Fruit fly (Drosophila melanogaster) whole organism, embryonic: Measurements from ENCODE around the gene Pp1-13C.

Experiments
- ATbp ChIP-seq: fragments of 200-800 bp; sonication (Bioruptor generic); optimal IDR thresholded peaks from 2 replicates; lab custom pipeline; 2017; ENCODE audit warnings: missing biosample characterization, mild to moderate bottlenecking, missing genetic modification characterization, missing genetic modification reagents
- Antp ChIP-seq: fragments of 200-800 bp; sonication (Bioruptor generic); optimal IDR thresholded peaks from 3 replicates; lab custom pipeline; 2016; ENCODE audit warnings: missing biosample characterization, missing genetic modification characterization
- Bteb2 ChIP-seq: fragments of 200-800 bp; sonication (Bioruptor generic); optimal IDR thresholded peaks from 2 replicates; lab custom pipeline; 2016; ENCODE audit warnings: missing biosample characterization, missing genetic modification characterization
- CG10321 ChIP-seq: fragments of 200-800 bp; sonication (Bioruptor generic); IDR thresholded peaks from 2 replicates; pipeline ENCODE4 v1.3.6; 2022; ENCODE audit warnings: missing biosample characterization, missing genetic modification characterization
- CG10366 ChIP-seq: fragments of 200-800 bp; sonication (Bioruptor generic); IDR thresholded peaks from 2 replicates; pipeline ENCODE4 v1.3.6; 2022; ENCODE audit warnings: missing biosample characterization, missing genetic modification characterization
- CG11398 ChIP-seq: fragments of 200-800 bp; sonication (Bioruptor generic); optimal IDR thresholded peaks from 2 replicates; lab custom pipeline; 2016; ENCODE audit warnings: missing biosample characterization, missing genetic modification characterization
- CG11456 ChIP-seq: fragments of 200-800 bp; sonication (Bioruptor generic); IDR thresholded peaks from 3 replicates; pipeline ENCODE4 v1.3.6; 2022; ENCODE audit warnings: missing biosample characterization, missing genetic modification characterization
- CG11696 ChIP-seq: fragments of 200-800 bp; sonication (Bioruptor generic); IDR thresholded peaks from 2 replicates; pipeline ENCODE4 v1.3.6; 2022; ENCODE audit warnings: missing biosample characterization, missing genetic modification characterization
- CG13894 ChIP-seq: fragments of 200-800 bp; sonication (Bioruptor generic); optimal IDR thresholded peaks from 3 replicates; lab custom pipeline; 2018; ENCODE audit warnings: missing biosample characterization, mild to moderate bottlenecking, missing genetic modification characterization, moderate library complexity
- CG1602 ChIP-seq: fragments of 200-800 bp; sonication (Bioruptor generic); optimal IDR thresholded peaks from 3 replicates; lab custom pipeline; 2016; ENCODE audit warnings: missing biosample characterization, missing genetic modification characterization
- CG18599 ChIP-seq: fragments of 200-800 bp; sonication (Bioruptor generic); optimal IDR thresholded peaks from 3 replicates; lab custom pipeline; 2017; ENCODE audit warnings: missing biosample characterization, missing genetic modification characterization, mild to moderate bottlenecking, moderate library complexity, missing genetic modification reagents
- CG3281 ChIP-seq: fragments of 200-800 bp; sonication (Bioruptor generic); optimal IDR thresholded peaks from 3 replicates; lab custom pipeline; 2017; ENCODE audit warnings: missing biosample characterization, mild to moderate bottlenecking, missing genetic modification characterization
- CG42726 ChIP-seq: fragments of 200-800 bp; sonication (Bioruptor generic); IDR thresholded peaks from 2 replicates; pipeline ENCODE4 v1.3.6; 2022; ENCODE audit warnings: missing biosample characterization, missing genetic modification characterization; ENCODE audit not compliant: partially characterized antibody
- CG4328 ChIP-seq: fragments of 200-800 bp; sonication (Bioruptor generic); optimal IDR thresholded peaks from 3 replicates; lab custom pipeline; 2017; ENCODE audit warnings: missing biosample characterization, missing genetic modification reagents, missing genetic modification characterization
- CG6791 ChIP-seq: fragments of 200-800 bp; sonication (Bioruptor generic); IDR thresholded peaks from 3 replicates; pipeline ENCODE4 v1.3.6; 2022; ENCODE audit warnings: missing biosample characterization, missing genetic modification characterization; ENCODE audit not compliant: partially characterized antibody
- CG6854 ChIP-seq: fragments of 200-800 bp; sonication (Bioruptor generic); optimal IDR thresholded peaks from 3 replicates; lab custom pipeline; 2017; ENCODE audit warnings: missing biosample characterization, mild to moderate bottlenecking, missing genetic modification characterization
- CG7357 ChIP-seq: fragments of 200-800 bp; sonication (Bioruptor generic); IDR thresholded peaks from 3 replicates; pipeline ENCODE4 v1.3.6; 2022; ENCODE audit warnings: missing biosample characterization, missing genetic modification characterization
- CG8089 ChIP-seq: fragments of 200-800 bp; sonication (Bioruptor generic); optimal IDR thresholded peaks from 3 replicates; lab custom pipeline; 2016; ENCODE audit warnings: missing biosample characterization, missing genetic modification characterization
- CG8281 ChIP-seq: fragments of 200-800 bp; sonication (Bioruptor generic); optimal IDR thresholded peaks from 2 replicates; lab custom pipeline; 2018; ENCODE audit warnings: missing biosample characterization, mild to moderate bottlenecking, missing genetic modification characterization, moderate library complexity
- CG8765 ChIP-seq: fragments of 200-800 bp; sonication (Bioruptor generic); IDR thresholded peaks from 2 replicates; pipeline ENCODE4 v1.3.6; 2022; ENCODE audit warnings: missing biosample characterization, missing genetic modification characterization
- D19B ChIP-seq: fragments of 200-800 bp; sonication (Bioruptor generic); optimal IDR thresholded peaks from 2 replicates; lab custom pipeline; 2017; ENCODE audit warnings: missing biosample characterization, mild to moderate bottlenecking, missing genetic modification characterization
- Dref ChIP-seq: fragments of 200-800 bp; sonication (Bioruptor generic); IDR thresholded peaks from 2 replicates; pipeline ENCODE4 v1.3.6; 2022; ENCODE audit warnings: missing biosample characterization, missing genetic modification characterization
- E2f1 ChIP-seq: fragments of 200-800 bp; sonication (Bioruptor generic); IDR thresholded peaks from 2 replicates; pipeline ENCODE4 v1.3.6; 2022; ENCODE audit warnings: missing biosample characterization, missing genetic modification characterization
- Ets97D ChIP-seq: fragments of 200-800 bp; sonication (Bioruptor generic); optimal IDR thresholded peaks from 3 replicates; lab custom pipeline; 2016; ENCODE audit warnings: missing biosample characterization, missing genetic modification characterization
- Fer2 ChIP-seq: fragments of 200-800 bp; sonication (Bioruptor generic); optimal IDR thresholded peaks from 2 replicates; lab custom pipeline; 2018; ENCODE audit warnings: missing biosample characterization, mild to moderate bottlenecking, missing genetic modification characterization, moderate library complexity
- HHEX ChIP-seq: fragments of 200-800 bp; sonication (Bioruptor generic); optimal IDR thresholded peaks from 3 replicates; lab custom pipeline; 2017; ENCODE audit warnings: missing biosample characterization, mild to moderate bottlenecking, missing genetic modification characterization, missing genetic modification reagents
- NK7.1 ChIP-seq: fragments of 200-800 bp; sonication (Bioruptor generic); optimal IDR thresholded peaks from 3 replicates; lab custom pipeline; 2016; ENCODE audit warnings: missing biosample characterization, missing genetic modification characterization
- Neu2 ChIP-seq: fragments of 200-800 bp; sonication (Bioruptor generic); optimal IDR thresholded peaks from 3 replicates; lab custom pipeline; 2016; ENCODE audit warnings: missing biosample characterization, missing genetic modification characterization, borderline replicate concordance
- Nf-YA ChIP-seq: fragments of 200-800 bp; sonication (Bioruptor generic); IDR thresholded peaks from 2 replicates; pipeline ENCODE4 v1.3.6; 2022; ENCODE audit warnings: missing biosample characterization, missing genetic modification characterization
- Oaz ChIP-seq: fragments of 200-800 bp; sonication (Bioruptor generic); IDR thresholded peaks from 2 replicates; pipeline ENCODE4 v1.3.6; 2022; ENCODE audit warnings: missing biosample characterization, missing genetic modification characterization
- Ssrp ChIP-seq: fragments of 200-800 bp; sonication (Bioruptor generic); optimal IDR thresholded peaks from 2 replicates; lab custom pipeline; 2018; ENCODE audit warnings: missing biosample characterization, mild to moderate bottlenecking, missing genetic modification characterization, moderate library complexity
- ab ChIP-seq: fragments of 200-800 bp; sonication (Bioruptor generic); optimal IDR thresholded peaks from 2 replicates; lab custom pipeline; 2016; ENCODE audit warnings: missing biosample characterization, missing genetic modification characterization
- ac ChIP-seq: fragments of 200-800 bp; sonication (Bioruptor generic); optimal IDR thresholded peaks from 3 replicates; lab custom pipeline; 2017; ENCODE audit warnings: missing biosample characterization, mild to moderate bottlenecking, missing genetic modification characterization
- amos ChIP-seq: fragments of 200-800 bp; sonication (Bioruptor generic); IDR thresholded peaks from 2 replicates; pipeline ENCODE4 v1.3.6; 2022; ENCODE audit warnings: missing biosample characterization, missing genetic modification characterization; ENCODE audit not compliant: partially characterized antibody
- ara ChIP-seq: fragments of 200-800 bp; sonication (Bioruptor generic); IDR thresholded peaks from 2 replicates; pipeline ENCODE4 v1.3.6; 2022; ENCODE audit warnings: missing biosample characterization, missing genetic modification characterization
- bcd ChIP-seq: fragments of 200-800 bp; sonication (Bioruptor generic); optimal IDR thresholded peaks from 2 replicates; lab custom pipeline; 2017; ENCODE audit warnings: missing biosample characterization, mild to moderate bottlenecking, missing genetic modification characterization
- chif ChIP-seq, 2 experiments: fragments of 200-800 bp; sonication (Bioruptor generic); optimal IDR thresholded peaks; 3 replicates each; lab custom pipeline; 2016; ENCODE audit warnings: missing biosample characterization in 2 of 2, missing genetic modification characterization in 2 of 2
- chinmo ChIP-seq: fragments of 200-800 bp; sonication (Bioruptor generic); IDR thresholded peaks from 4 replicates; pipeline ENCODE4 v1.3.6; 2022; ENCODE audit warnings: missing biosample characterization, missing genetic modification characterization; ENCODE audit not compliant: partially characterized antibody
- dmrt11E ChIP-seq: fragments of 200-800 bp; sonication (Bioruptor generic); optimal IDR thresholded peaks from 3 replicates; lab custom pipeline; 2018; ENCODE audit warnings: missing biosample characterization, mild to moderate bottlenecking, missing genetic modification characterization, moderate library complexity
- ems ChIP-seq: fragments of 200-800 bp; sonication (Bioruptor generic); optimal IDR thresholded peaks from 3 replicates; lab custom pipeline; 2016; ENCODE audit warnings: missing biosample characterization, missing genetic modification characterization
- en ChIP-seq: fragments of 200-800 bp; sonication (Bioruptor generic); optimal IDR thresholded peaks from 2 replicates; lab custom pipeline; 2016; ENCODE audit warnings: missing biosample characterization, missing genetic modification characterization
- gcm ChIP-seq: fragments of 200-800 bp; sonication (Bioruptor generic); optimal IDR thresholded peaks from 2 replicates; lab custom pipeline; 2019; ENCODE audit warnings: missing biosample characterization, mild to moderate bottlenecking, missing genetic modification characterization, moderate library complexity
- gro ChIP-seq: fragments of 200-800 bp; sonication (Bioruptor generic); optimal IDR thresholded peaks from 2 replicates; lab custom pipeline; 2016; ENCODE audit warnings: missing biosample characterization, missing genetic modification characterization
- lmd ChIP-seq: fragments of 200-800 bp; sonication (Bioruptor generic); IDR thresholded peaks from 2 replicates; pipeline ENCODE4 v1.3.6; 2022; ENCODE audit warnings: missing biosample characterization, missing genetic modification characterization
- run ChIP-seq: fragments of 200-800 bp; sonication (Bioruptor generic); optimal IDR thresholded peaks from 3 replicates; lab custom pipeline; 2018; ENCODE audit warnings: missing biosample characterization, mild to moderate bottlenecking, missing genetic modification characterization
- slp2 ChIP-seq: fragments of 200-800 bp; sonication (Bioruptor generic); optimal IDR thresholded peaks from 2 replicates; lab custom pipeline; 2016; ENCODE audit warnings: missing biosample characterization, missing genetic modification characterization
- sna ChIP-seq: fragments of 200-800 bp; sonication (Bioruptor generic); IDR thresholded peaks from 2 replicates; pipeline ENCODE4 v1.3.6; 2022; ENCODE audit warnings: missing biosample characterization, missing genetic modification characterization; ENCODE audit not compliant: partially characterized antibody
- sr ChIP-seq: fragments of 200-800 bp; sonication (Bioruptor generic); IDR thresholded peaks from 3 replicates; pipeline ENCODE4 v1.3.6; 2022; ENCODE audit warnings: missing biosample characterization, missing genetic modification characterization
- stwl ChIP-seq: fragments of 200-800 bp; sonication (Bioruptor generic); optimal IDR thresholded peaks from 3 replicates; lab custom pipeline; 2018; ENCODE audit warnings: missing biosample characterization, mild to moderate bottlenecking, missing genetic modification characterization, moderate library complexity
- tx ChIP-seq: fragments of 200-800 bp; sonication (Bioruptor generic); optimal IDR thresholded peaks from 2 replicates; lab custom pipeline; 2016; ENCODE audit warnings: missing biosample characterization, missing genetic modification characterization

The Pp1-13C gene

dm6 chrX:15323302-15323880, 37.5 kb downstream of the Pp1-13C start (continued):
- TF ChIP-seq HHEX (GFP tag; lab: Kevin White, UChicago): peak; percentile 84
- peak; percentile 86; the same call in 2 of the 3 replicates for TF ChIP-seq sr (GFP tag; lab: Robert Waterston, UW)
- TF ChIP-seq CG7357: peak; percentile 66
- TF ChIP-seq ATbp (GFP tag; lab: Kevin White, UChicago): peak; percentile 77
- peak; percentile 97 for TF ChIP-seq CG11456 (GFP tag; lab: Robert Waterston, UW)
- TF ChIP-seq CG42726 (GFP tag; lab: Robert Waterston, UW): peak; percentile 70
- peak; percentile 76 for TF ChIP-seq Oaz
- TF ChIP-seq Ets97D: peak; percentile 86
- TF ChIP-seq CG6854 (GFP tag; lab: Kevin White, UChicago): peak; percentile 58
- TF ChIP-seq CG10321: peak; percentile 65
- peak; percentile 72 for TF ChIP-seq CG3281 (GFP tag; lab: Kevin White, UChicago)
- peak; percentile 77 for TF ChIP-seq CG11398 (GFP tag; lab: Kevin White, UChicago)
- TF ChIP-seq CG11696 (GFP tag; lab: Robert Waterston, UW): peak; percentile 64; the same call in 1 of the 2 replicates
- TF ChIP-seq slp2 (GFP tag; lab: Kevin White, UChicago): peak; percentile 68
- TF ChIP-seq dmrt11E (tag; lab: Kevin White, UChicago): no peak
- TF ChIP-seq CG6791 (GFP tag; lab: Robert Waterston, UW): peak; percentile 51; the same call in 2 of the 3 replicates
- peak; percentile 60 for TF ChIP-seq CG8089 (GFP tag; lab: Kevin White, UChicago)
- TF ChIP-seq CG1602 (GFP tag; lab: Kevin White, UChicago): peak; percentile 65
- peak; percentile 29 for TF ChIP-seq Fer2
- TF ChIP-seq sna (GFP tag; lab: Robert Waterston, UW): no peak
- TF ChIP-seq bcd (GFP tag; lab: Kevin White, UChicago): peak; percentile 82
- peak; percentile 83 for TF ChIP-seq CG13894 (tag; lab: Kevin White, UChicago)
- TF ChIP-seq en (GFP tag; lab: Kevin White, UChicago): peak; percentile 59
- peak; percentile 72 for TF ChIP-seq CG8765 (GFP tag; lab: Robert Waterston, UW)
- peak; percentile 84 for TF ChIP-seq tx
- peak; percentile 88 for TF ChIP-seq CG18599 (GFP tag; lab: Kevin White, UChicago)
- peak; percentile 84 for TF ChIP-seq CG4328 (GFP tag; lab: Kevin White, UChicago)
- peak; percentile 25 for TF ChIP-seq run (tag; lab: Kevin White, UChicago)
- peak; percentile 68 for TF ChIP-seq Bteb2
- TF ChIP-seq ab (GFP tag; lab: Kevin White, UChicago): no peak
- peak; percentile 54 for TF ChIP-seq Dref (GFP tag; lab: Robert Waterston, UW)
- peak; percentile 32 for TF ChIP-seq D19B (GFP tag; lab: Kevin White, UChicago)
- TF ChIP-seq Antp: peak; percentile 96
- TF ChIP-seq stwl (tag; lab: Kevin White, UChicago): peak; percentile 34
- TF ChIP-seq Nf-YA (GFP tag; lab: Robert Waterston, UW): peak; percentile 65
- TF ChIP-seq CG10366 (GFP tag; lab: Robert Waterston, UW): peak; percentile 90
- peak; percentile 88 for TF ChIP-seq lmd (GFP tag; lab: Robert Waterston, UW)
- TF ChIP-seq gcm (GFP tag; lab: Kevin White, UChicago): peak; percentile 43
- TF ChIP-seq NK7.1 (GFP tag; lab: Kevin White, UChicago): peak; percentile 53
- no peak for TF ChIP-seq Neu2 (GFP tag; lab: Kevin White, UChicago)
- peak; percentile 99 for TF ChIP-seq chinmo
- peak; percentile 81 for TF ChIP-seq ara (GFP tag; lab: Robert Waterston, UW)
- peak; percentile 78 to 83 for TF ChIP-seq chif (GFP tag; optimal IDR thresholded peaks at IDR 0.05; lab: Kevin White, UChicago)
- TF ChIP-seq E2f1 (GFP tag; lab: Robert Waterston, UW): peak; percentile 85
- TF ChIP-seq ems (GFP tag; lab: Kevin White, UChicago): peak; percentile 81
- TF ChIP-seq gro (GFP tag; lab: Kevin White, UChicago): peak; percentile 87
- peak; percentile 33 for TF ChIP-seq Ssrp (tag; lab: Kevin White, UChicago)
- peak; percentile 48; the same call in 1 of the 2 replicates for TF ChIP-seq amos (GFP tag; lab: Robert Waterston, UW)
- no peak for TF ChIP-seq CG8281 (tag; lab: Kevin White, UChicago)
- TF ChIP-seq ac: no peak
